Fruit fly (Drosophila melanogaster): ENCODE measurements around the gene Gal.

DNA sequence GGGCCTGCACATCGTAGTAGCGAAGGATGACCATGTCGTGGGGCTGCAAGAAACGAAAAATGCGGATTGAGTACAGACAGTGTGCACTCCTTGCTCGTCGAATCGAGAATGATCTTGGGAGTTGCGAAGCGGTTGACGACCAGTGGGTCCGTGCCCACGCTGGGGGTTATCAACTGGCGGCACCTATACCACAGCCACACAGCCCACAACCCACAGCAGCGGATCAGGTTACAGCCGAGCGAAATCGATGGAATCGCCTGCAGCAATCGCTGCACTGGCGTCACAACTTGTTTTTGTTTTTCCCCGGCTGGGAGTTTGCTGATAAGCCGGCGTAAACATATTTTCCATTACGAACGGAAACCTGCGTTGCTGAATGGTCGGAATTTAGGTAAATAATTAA, 38.9 kb upstream of the Gal start:
- TF ChIP-seq Sox14 (GFP tag; optimal IDR thresholded peaks at IDR 0.05) (no peak), Ets96B (tag; optimal IDR thresholded peaks at IDR 0.05) (no peak), Lpt (GFP tag; optimal IDR thresholded peaks at IDR 0.05) (no peak), acj6 (GFP tag; optimal IDR thresholded peaks at IDR 0.05) (no peak), CG6854 (GFP tag; optimal IDR thresholded peaks at IDR 0.05) (no peak), eg (GFP tag; IDR thresholded peaks at IDR 0.05) (no peak), CG11762 (GFP tag; optimal IDR thresholded peaks at IDR 0.05; ENCODE audit: insufficient read depth) (no peak), Hr39 (GFP tag; optimal IDR thresholded peaks at IDR 0.05) (no peak), Met (GFP tag; optimal IDR thresholded peaks at IDR 0.05) (no peak)
